Fruit fly (Drosophila melanogaster) whole organism, prepupa: Measurements from ENCODE around the gene Liprin-beta.

Experiments
- CG16779 ChIP-seq: fragments of 200-800 bp; sonication (Bioruptor generic); optimal IDR thresholded peaks from 3 replicates; lab custom pipeline; 2017; ENCODE audit warnings: missing biosample characterization, mild to moderate bottlenecking, missing genetic modification characterization
- CG31627 ChIP-seq: fragments of 200-800 bp; sonication (Bioruptor generic); optimal IDR thresholded peaks from 3 replicates; lab custom pipeline; 2016; ENCODE audit warnings: missing biosample characterization, missing genetic modification characterization
- CG3919 ChIP-seq: fragments of 200-800 bp; sonication (Bioruptor generic); optimal IDR thresholded peaks from 3 replicates; lab custom pipeline; 2016; ENCODE audit warnings: missing biosample characterization, missing genetic modification characterization
- CG6854 ChIP-seq: fragments of 200-800 bp; sonication (Bioruptor generic); optimal IDR thresholded peaks from 2 replicates; lab custom pipeline; 2017; ENCODE audit warnings: missing biosample characterization, mild to moderate bottlenecking, missing genetic modification characterization
- Eip75B ChIP-seq: fragments of 200-800 bp; sonication (Bioruptor generic); optimal IDR thresholded peaks from 3 replicates; lab custom pipeline; 2016; ENCODE audit warnings: missing biosample characterization, missing genetic modification characterization
- Eip78C ChIP-seq: fragments of 200-800 bp; sonication (Bioruptor generic); peaks from one replicate; lab custom pipeline; 2016; ENCODE audit warnings: missing biosample characterization, missing genetic modification characterization
- Ets21C ChIP-seq: fragments of 200-800 bp; sonication (Bioruptor generic); optimal IDR thresholded peaks from 3 replicates; lab custom pipeline; 2016; ENCODE audit warnings: missing biosample characterization, missing genetic modification characterization
- Met ChIP-seq: fragments of 200-800 bp; sonication (Bioruptor generic); optimal IDR thresholded peaks from 3 replicates; lab custom pipeline; 2016; ENCODE audit warnings: missing biosample characterization, missing genetic modification characterization
- OdsH ChIP-seq: fragments of 200-800 bp; sonication (Bioruptor generic); optimal IDR thresholded peaks from 3 replicates; lab custom pipeline; 2016; ENCODE audit warnings: missing biosample characterization, missing genetic modification characterization
- Smox ChIP-seq: fragments of 200-800 bp; sonication (Bioruptor generic); optimal IDR thresholded peaks from 3 replicates; lab custom pipeline; 2016; ENCODE audit warnings: missing biosample characterization, missing genetic modification characterization
- Sox102F ChIP-seq: fragments of 200-800 bp; sonication (Bioruptor generic); optimal IDR thresholded peaks from 2 replicates; lab custom pipeline; 2016; ENCODE audit warnings: missing biosample characterization, mild to moderate bottlenecking, missing genetic modification characterization
- salr ChIP-seq, 2 experiments: fragments of 200-800 bp; sonication (Bioruptor generic); optimal IDR thresholded peaks; 3 replicates each; lab custom pipeline; 2016 to 2018; ENCODE audit warnings: missing biosample characterization in 2 of 2, missing genetic modification characterization in 2 of 2, mild to moderate bottlenecking in 1 of 2
- spab ChIP-seq: fragments of 200-800 bp; sonication (Bioruptor generic); optimal IDR thresholded peaks from 2 replicates; lab custom pipeline; 2017; ENCODE audit warnings: missing biosample characterization, mild to moderate bottlenecking, missing genetic modification characterization, missing genetic modification reagents

dm6 chr3L:13490689-13491348 is 22.2 kb upstream of the Liprin-beta start:
- TF ChIP-seq Met (GFP tag; lab: Kevin White, UChicago) (no peak), Eip75B (GFP tag; lab: Kevin White, UChicago) (no peak), CG6854 (GFP tag; lab: Kevin White, UChicago) (no peak), CG3919 (GFP tag; lab: Kevin White, UChicago) (no peak), Eip78C (peak; percentile 26), Ets21C (GFP tag; lab: Kevin White, UChicago) (no peak), Smox (no peak), CG31627 (GFP tag; lab: Kevin White, UChicago) (no peak), spab (no peak), CG16779 (tag; lab: Kevin White, UChicago) (no peak), salr (GFP tag; optimal IDR thresholded peaks at IDR 0.05; lab: Kevin White, UChicago) (no peak), Sox102F (GFP tag; lab: Kevin White, UChicago) (no peak), OdsH (no peak)
